Worm (Caenorhabditis elegans): ENCODE results near the gene srw-112.

srw-112 gene

ce11 chrV:3021306-3021705 is 15.4 kb upstream of the srw-112 start, which contains the start of gene irld-12:
TSS of gene irld-12 (minus strand) at chrV:3021406.
- no peak for TF ChIP-seq lsy-2 (tag; optimal IDR thresholded peaks at IDR 0.05)
- TF ChIP-seq unc-62 (GFP tag; optimal IDR thresholded peaks at IDR 0.05) = no peak
- TF ChIP-seq lin-13 (tag; optimal IDR thresholded peaks at IDR 0.05) = no peak
- TF ChIP-seq lin-32 (GFP tag; optimal IDR thresholded peaks at IDR 0.05) = no peak
- no peak for TF ChIP-seq cnd-1 (tag; optimal IDR thresholded peaks at IDR 0.05)
- no peak for TF ChIP-seq ceh-43 (GFP tag; optimal IDR thresholded peaks at IDR 0.05)
- no peak for TF ChIP-seq ztf-11 (tag; optimal IDR thresholded peaks at IDR 0.05)
- TF ChIP-seq nhr-2 (tag; optimal IDR thresholded peaks at IDR 0.05) = no peak
- TF ChIP-seq zip-8 (tag; optimal IDR thresholded peaks at IDR 0.05) = no peak
- TF ChIP-seq ceh-83 (GFP tag; optimal IDR thresholded peaks at IDR 0.05) = no peak
- no peak for TF ChIP-seq nhr-28 (tag; optimal IDR thresholded peaks at IDR 0.05)

- TF ChIP-seq drap-1 (GFP tag; optimal IDR thresholded peaks at IDR 0.05) (no peak), mep-1 (tag; optimal IDR thresholded peaks at IDR 0.05) (no peak), ztf-11 (tag; optimal IDR thresholded peaks at IDR 0.05) (no peak), unc-39 (tag; optimal IDR thresholded peaks at IDR 0.05) (no peak), nhr-28 (tag; optimal IDR thresholded peaks at IDR 0.05) (no peak), blmp-1 (tag; optimal IDR thresholded peaks at IDR 0.05) (no peak), ceh-43 (GFP tag; optimal IDR thresholded peaks at IDR 0.05) (no peak), nhr-12 (tag; optimal IDR thresholded peaks at IDR 0.05) (no peak), unc-62 (GFP tag; optimal IDR thresholded peaks at IDR 0.05) (no peak), mab-5 (tag; optimal IDR thresholded peaks at IDR 0.05) (no peak), pha-4 (tag; optimal IDR thresholded peaks at IDR 0.05) (no peak), hlh-1 (tag; optimal IDR thresholded peaks at IDR 0.05) (no peak), unc-120 (tag; optimal IDR thresholded peaks at IDR 0.05; ENCODE audit: poor library complexity, severe bottlenecking) (no peak), lin-32 (GFP tag; optimal IDR thresholded peaks at IDR 0.05) (no peak), sptf-1 (tag; optimal IDR thresholded peaks at IDR 0.05) (no peak), M03D4.4 (tag; optimal IDR thresholded peaks at IDR 0.05) (no peak), flh-1 (GFP tag; optimal IDR thresholded peaks at IDR 0.05) (no peak)
Observed at ce11 chrV:3017930-3018329, 12.1 kb upstream of the srw-112 start.

- TF ChIP-seq ceh-39 (tag; optimal IDR thresholded peaks at IDR 0.05) (no peak), nhr-12 (tag; optimal IDR thresholded peaks at IDR 0.05) (no peak), elt-3 (tag; optimal IDR thresholded peaks at IDR 0.05) (no peak), bed-3 (GFP tag; optimal IDR thresholded peaks at IDR 0.05) (no peak), unc-39 (tag; optimal IDR thresholded peaks at IDR 0.05) (no peak), flh-1 (GFP tag; optimal IDR thresholded peaks at IDR 0.05) (no peak), hlh-1 (tag; optimal IDR thresholded peaks at IDR 0.05) (no peak), elt-1 (tag; optimal IDR thresholded peaks at IDR 0.05; ENCODE audit: borderline replicate concordance, insufficient read depth) (no peak), mls-2 (tag; optimal IDR thresholded peaks at IDR 0.05) (no peak), lin-13 (tag; optimal IDR thresholded peaks at IDR 0.05) (no peak), M03D4.4 (tag; optimal IDR thresholded peaks at IDR 0.05) (no peak), tbx-8 (GFP tag; optimal IDR thresholded peaks at IDR 0.05) (no peak), pha-4 (tag; optimal IDR thresholded peaks at IDR 0.05) (no peak), zip-8 (tag; optimal IDR thresholded peaks at IDR 0.05) (no peak)
Observed at ce11 chrV:3014185-3014584, 8.3 kb upstream of the srw-112 start, which contains the start of gene K12D9.1. TSS of gene K12D9.1 (plus strand) at chrV:3014485.

- TF ChIP-seq snpc-4 (tag; optimal IDR thresholded peaks at IDR 0.05) = no peak
- no peak for TF ChIP-seq ces-1 (GFP tag; optimal IDR thresholded peaks at IDR 0.05)
- no peak for TF ChIP-seq ztf-11 (tag; optimal IDR thresholded peaks at IDR 0.05)
- no peak for TF ChIP-seq blmp-1 (tag; optimal IDR thresholded peaks at IDR 0.05)
- no peak for TF ChIP-seq ceh-39 (tag; optimal IDR thresholded peaks at IDR 0.05)
- TF ChIP-seq unc-120 (tag; optimal IDR thresholded peaks at IDR 0.05; ENCODE audit: poor library complexity, severe bottlenecking) = no peak
- TF ChIP-seq elt-1 (tag; optimal IDR thresholded peaks at IDR 0.05; ENCODE audit: borderline replicate concordance, insufficient read depth) = no peak
- no peak for TF ChIP-seq drap-1 (GFP tag; optimal IDR thresholded peaks at IDR 0.05)
- TF ChIP-seq lin-32 (GFP tag; optimal IDR thresholded peaks at IDR 0.05) = no peak
Observed at ce11 chrV:3011394-3011793, 5.5 kb upstream of the srw-112 start, which contains the start of gene srw-135. TSS of gene srw-135 (minus strand) at chrV:3011494.

ce11 chrV:3010468-3010867 is 4.6 kb upstream of the srw-112 start, which contains the start of gene srw-136:
TSS of gene srw-136 (minus strand) at chrV:3010568.
- TF ChIP-seq mep-1 (tag; optimal IDR thresholded peaks at IDR 0.05) = no peak
- TF ChIP-seq tbx-8 (GFP tag; optimal IDR thresholded peaks at IDR 0.05) = no peak
- no peak for TF ChIP-seq lin-32 (GFP tag; optimal IDR thresholded peaks at IDR 0.05)
- no peak for TF ChIP-seq cnd-1 (tag; optimal IDR thresholded peaks at IDR 0.05)
- no peak for TF ChIP-seq unc-39 (tag; optimal IDR thresholded peaks at IDR 0.05)
- no peak for TF ChIP-seq nhr-12 (tag; optimal IDR thresholded peaks at IDR 0.05)

All from whole organism, mixed stage, embryonic.